Worm (Caenorhabditis elegans) whole organism, late embryonic: ENCODE data around the gene fbxa-31.

Source experiments
- elt-2 ChIP-seq: sonication (generic microtip); optimal IDR thresholded peaks from 2 replicates; lab custom pipeline; 2016; ENCODE audit warnings: missing genetic modification reagents, missing genetic modification characterization, missing compliant biosample characterization
- madf-2 ChIP-seq: sonication (generic microtip); optimal IDR thresholded peaks from 2 replicates; lab custom pipeline; 2017; ENCODE audit warnings: missing genetic modification characterization, missing compliant biosample characterization
- nfya-1 ChIP-seq: sonication (generic microtip); optimal IDR thresholded peaks from 2 replicates; lab custom pipeline; 2017; ENCODE audit warnings: missing genetic modification characterization, mild to moderate bottlenecking, missing compliant biosample characterization, antibody characterized with exemption, moderate library complexity
- nhr-11 ChIP-seq: fragments of 150-350 bp; optimal IDR thresholded peaks from 2 replicates; lab custom pipeline; 2014; ENCODE audit warnings: missing biosample characterization, missing genetic modification characterization
- rnt-1 ChIP-seq: sonication (generic microtip); optimal IDR thresholded peaks from 2 replicates; lab custom pipeline; 2016; ENCODE audit warnings: missing genetic modification characterization, missing compliant biosample characterization
- unc-86 ChIP-seq: sonication (generic microtip); optimal IDR thresholded peaks from 2 replicates; lab custom pipeline; 2016; ENCODE audit warnings: missing genetic modification characterization, missing compliant biosample characterization

- TF ChIP-seq unc-86 (tag; lab: Kevin White, UChicago), result no peak
- TF ChIP-seq rnt-1 (tag; lab: Kevin White, UChicago), result no peak
- no peak for TF ChIP-seq nfya-1 (tag; lab: Kevin White, UChicago)
- TF ChIP-seq madf-2 (tag; lab: Kevin White, UChicago), result no peak
- peak; percentile 85 for TF ChIP-seq elt-2
- no peak for TF ChIP-seq nhr-11 (tag; lab: Kevin White, UChicago)
These were observed 51.2 kb downstream of the fbxa-31 start for ce11 chrIII:1220012-1220411.
